Worm (Caenorhabditis elegans) whole organism, L3 larva: ENCODE measurements around the gene abu-11.

Experiments used
- ZK546.5 ChIP-seq: sonication (generic microtip); optimal IDR thresholded peaks from 2 replicates; lab custom pipeline; 2017; ENCODE audit warnings: missing biosample characterization, missing genetic modification characterization
- ceh-82 ChIP-seq: fragments of 150-350 bp; optimal IDR thresholded peaks from 2 replicates; lab custom pipeline; 2014; ENCODE audit warnings: missing biosample characterization, missing genetic modification characterization
- elt-1 ChIP-seq: fragments of 150-350 bp; optimal IDR thresholded peaks from 2 replicates; lab custom pipeline; 2014; ENCODE audit warnings: missing biosample characterization, missing genetic modification characterization
- elt-2 ChIP-seq: sonication (generic microtip); optimal IDR thresholded peaks from 2 replicates; lab custom pipeline; 2016; ENCODE audit warnings: missing genetic modification reagents, mild to moderate bottlenecking, missing genetic modification characterization, missing compliant biosample characterization
- fos-1 ChIP-seq: fragments of 150-350 bp; optimal IDR thresholded peaks from 2 replicates; lab custom pipeline; 2014; ENCODE audit warnings: missing biosample characterization, missing genetic modification characterization
- jun-1 ChIP-seq: fragments of 150-350 bp; optimal IDR thresholded peaks from 2 replicates; lab custom pipeline; 2014; ENCODE audit warnings: missing biosample characterization, missing genetic modification reagents, missing genetic modification characterization
- lin-39 ChIP-seq: fragments of 150-350 bp; optimal IDR thresholded peaks from 2 replicates; lab custom pipeline; 2018; ENCODE audit warnings: missing biosample characterization, missing genetic modification reagents, missing genetic modification characterization
- nhr-237 ChIP-seq: fragments of 150-350 bp; optimal IDR thresholded peaks from 2 replicates; lab custom pipeline; 2014; ENCODE audit warnings: missing biosample characterization, missing genetic modification characterization
- nhr-25 ChIP-seq: sonication (generic microtip); optimal IDR thresholded peaks from 2 replicates; lab custom pipeline; 2017; ENCODE audit warnings: missing biosample characterization, missing genetic modification characterization
- nhr-28 ChIP-seq: fragments of 150-350 bp; optimal IDR thresholded peaks from 2 replicates; lab custom pipeline; 2014; ENCODE audit warnings: missing biosample characterization, missing genetic modification characterization
- unc-62 ChIP-seq: fragments of 150-350 bp; sonication (generic microtip); optimal IDR thresholded peaks from 4 replicates; lab custom pipeline; 2014; ENCODE audit warnings: missing biosample characterization, missing genetic modification reagents, missing genetic modification characterization

DNA sequence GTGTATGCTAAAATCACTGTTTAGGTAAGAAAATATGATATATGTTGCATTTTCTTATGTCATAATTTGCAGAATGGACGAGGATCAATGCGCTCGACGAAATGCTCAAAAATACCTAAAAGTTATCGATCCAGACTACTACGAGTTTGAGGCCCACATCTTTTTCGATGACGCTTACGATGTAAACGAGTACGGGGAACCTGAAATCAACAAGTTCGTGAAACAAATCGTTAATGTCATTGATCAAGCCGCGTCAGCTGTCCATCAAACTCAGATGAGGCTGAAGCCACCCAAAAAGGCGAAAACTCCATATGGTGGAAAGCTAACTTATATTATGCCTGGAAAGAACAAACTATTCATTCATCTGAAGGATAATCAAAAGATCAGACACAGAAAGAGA is 13.7 kb upstream of the abu-11 start:
- TF ChIP-seq ceh-82 (tag; lab: Kevin White, UChicago) (no peak), ZK546.5 (tag; lab: Kevin White, UChicago) (no peak), elt-2 (tag; lab: Kevin White, UChicago) (no peak), jun-1 (tag; lab: Kevin White, UChicago) (no peak), nhr-237 (tag; lab: Kevin White, UChicago) (no peak), elt-1 (tag; lab: Kevin White, UChicago) (no peak), unc-62 (GFP tag; lab: Kevin White, UChicago) (no peak), nhr-28 (tag; lab: Kevin White, UChicago) (no peak), lin-39 (no peak), nhr-25 (no peak), fos-1 (tag; lab: Kevin White, UChicago) (no peak)
